Fruit fly (Drosophila melanogaster) whole organism, prepupa: ENCODE data around the gene CG6431.
A peak's percentile ranks its signal among the peaks of the same experiment; 100 is the strongest.

Experiments used
- CG10631 ChIP-seq: fragments of 200-800 bp; sonication (Bioruptor generic); optimal IDR thresholded peaks from 2 replicates; lab custom pipeline; 2016; ENCODE audit warnings: missing biosample characterization, missing genetic modification characterization
- CG10669 ChIP-seq: fragments of 200-800 bp; sonication (Bioruptor generic); optimal IDR thresholded peaks from 3 replicates; lab custom pipeline; 2018; ENCODE audit warnings: missing biosample characterization, mild to moderate bottlenecking, missing genetic modification characterization, moderate library complexity
- CG11294 ChIP-seq: fragments of 200-800 bp; sonication (Bioruptor generic); IDR thresholded peaks from 2 replicates; pipeline ENCODE4 v1.3.6; 2022; ENCODE audit warnings: missing biosample characterization, missing genetic modification characterization
- CG11762 ChIP-seq: fragments of 200-800 bp; sonication (Bioruptor generic); optimal IDR thresholded peaks from 3 replicates; lab custom pipeline; 2016; ENCODE audit warnings: missing biosample characterization, missing genetic modification characterization; ENCODE audit not compliant: insufficient read depth
- CG11902 ChIP-seq: fragments of 200-800 bp; sonication (Bioruptor generic); optimal IDR thresholded peaks from 3 replicates; lab custom pipeline; 2016; ENCODE audit warnings: missing biosample characterization, missing genetic modification characterization
- CG15336 ChIP-seq: fragments of 200-800 bp; sonication (Bioruptor generic); IDR thresholded peaks from 2 replicates; pipeline ENCODE4 v1.3.6; 2022; ENCODE audit warnings: missing biosample characterization, missing genetic modification characterization
- CG16779 ChIP-seq: fragments of 200-800 bp; sonication (Bioruptor generic); optimal IDR thresholded peaks from 3 replicates; lab custom pipeline; 2017; ENCODE audit warnings: missing biosample characterization, mild to moderate bottlenecking, missing genetic modification characterization
- CG3032 ChIP-seq: fragments of 200-800 bp; optimal IDR thresholded peaks from 2 replicates; lab custom pipeline; 2019; ENCODE audit warnings: missing biosample characterization, mild to moderate bottlenecking, missing genetic modification characterization, moderate library complexity
- CG31627 ChIP-seq: fragments of 200-800 bp; sonication (Bioruptor generic); optimal IDR thresholded peaks from 3 replicates; lab custom pipeline; 2016; ENCODE audit warnings: missing biosample characterization, missing genetic modification characterization
- CG32006 ChIP-seq: fragments of 200-800 bp; sonication (Bioruptor generic); optimal IDR thresholded peaks from 3 replicates; lab custom pipeline; 2017; ENCODE audit warnings: missing biosample characterization, mild to moderate bottlenecking, missing genetic modification characterization
- CG34406 ChIP-seq: fragments of 200-800 bp; sonication (Bioruptor generic); optimal IDR thresholded peaks from 3 replicates; lab custom pipeline; 2016; ENCODE audit warnings: missing biosample characterization, missing genetic modification characterization
- CG3919 ChIP-seq: fragments of 200-800 bp; sonication (Bioruptor generic); optimal IDR thresholded peaks from 3 replicates; lab custom pipeline; 2016; ENCODE audit warnings: missing biosample characterization, missing genetic modification characterization
- CG4318 ChIP-seq: fragments of 200-800 bp; sonication (Bioruptor generic); optimal IDR thresholded peaks from 3 replicates; lab custom pipeline; 2017; ENCODE audit warnings: missing biosample characterization, mild to moderate bottlenecking, missing genetic modification characterization
- CG6163 ChIP-seq: fragments of 200-800 bp; sonication (Bioruptor generic); IDR thresholded peaks from 3 replicates; pipeline ENCODE4 v1.3.6; 2022; ENCODE audit warnings: missing biosample characterization, missing genetic modification characterization
- CG6276 ChIP-seq: fragments of 200-800 bp; sonication (Bioruptor generic); optimal IDR thresholded peaks from 2 replicates; lab custom pipeline; 2017; ENCODE audit warnings: missing biosample characterization, mild to moderate bottlenecking, missing genetic modification characterization
- CG6792 ChIP-seq: fragments of 200-800 bp; sonication (Bioruptor generic); optimal IDR thresholded peaks from 3 replicates; lab custom pipeline; 2016; ENCODE audit warnings: missing biosample characterization, missing genetic modification characterization
- CG6808 ChIP-seq: fragments of 200-800 bp; sonication (Bioruptor generic); optimal IDR thresholded peaks from 3 replicates; lab custom pipeline; 2017; ENCODE audit warnings: missing biosample characterization, missing genetic modification characterization, mild to moderate bottlenecking, moderate library complexity, missing genetic modification reagents
- CG6854 ChIP-seq: fragments of 200-800 bp; sonication (Bioruptor generic); optimal IDR thresholded peaks from 2 replicates; lab custom pipeline; 2017; ENCODE audit warnings: missing biosample characterization, mild to moderate bottlenecking, missing genetic modification characterization
- CG7368 ChIP-seq: fragments of 200-800 bp; sonication (Bioruptor generic); optimal IDR thresholded peaks from 3 replicates; lab custom pipeline; 2016; ENCODE audit warnings: missing biosample characterization, missing genetic modification characterization
- CG8119 ChIP-seq: fragments of 200-800 bp; sonication (Bioruptor generic); IDR thresholded peaks from 3 replicates; pipeline ENCODE4 v1.3.6; 2022; ENCODE audit warnings: missing biosample characterization, missing genetic modification characterization
- CG8319 ChIP-seq: fragments of 200-800 bp; sonication (Bioruptor generic); optimal IDR thresholded peaks from 3 replicates; lab custom pipeline; 2016; ENCODE audit warnings: missing biosample characterization, missing genetic modification characterization
- CG8632 ChIP-seq: fragments of 200-800 bp; sonication (Bioruptor generic); optimal IDR thresholded peaks from 3 replicates; lab custom pipeline; 2016; ENCODE audit warnings: missing biosample characterization, missing genetic modification characterization
- Eip78C ChIP-seq: fragments of 200-800 bp; sonication (Bioruptor generic); peaks from one replicate; lab custom pipeline; 2016; ENCODE audit warnings: missing biosample characterization, missing genetic modification characterization
- Ets96B ChIP-seq: fragments of 200-800 bp; optimal IDR thresholded peaks from 2 replicates; lab custom pipeline; 2019; ENCODE audit warnings: missing biosample characterization, mild to moderate bottlenecking, missing genetic modification characterization, moderate library complexity
- Gug ChIP-seq: fragments of 200-800 bp; sonication (Bioruptor generic); IDR thresholded peaks from 2 replicates; pipeline ENCODE4 v1.3.6; 2022; ENCODE audit warnings: missing biosample characterization, missing genetic modification characterization
- Hr38 ChIP-seq: sonication (Bioruptor generic); optimal IDR thresholded peaks from 2 replicates; lab custom pipeline; 2016; ENCODE audit warnings: missing biosample characterization, missing genetic modification characterization
- Hr39 ChIP-seq: fragments of 200-800 bp; sonication (Bioruptor generic); optimal IDR thresholded peaks from 2 replicates; lab custom pipeline; 2016; ENCODE audit warnings: missing biosample characterization, missing genetic modification characterization
- Hr4 ChIP-seq: fragments of 200-800 bp; sonication (Bioruptor generic); optimal IDR thresholded peaks from 3 replicates; lab custom pipeline; 2016; ENCODE audit warnings: missing biosample characterization, missing genetic modification characterization
- Lpt ChIP-seq: fragments of 200-800 bp; sonication (Bioruptor generic); optimal IDR thresholded peaks from 3 replicates; lab custom pipeline; 2016; ENCODE audit warnings: missing biosample characterization, missing genetic modification characterization
- Met ChIP-seq: fragments of 200-800 bp; sonication (Bioruptor generic); optimal IDR thresholded peaks from 3 replicates; lab custom pipeline; 2016; ENCODE audit warnings: missing biosample characterization, missing genetic modification characterization
- OdsH ChIP-seq: fragments of 200-800 bp; sonication (Bioruptor generic); optimal IDR thresholded peaks from 3 replicates; lab custom pipeline; 2016; ENCODE audit warnings: missing biosample characterization, missing genetic modification characterization
- achi ChIP-seq: fragments of 200-800 bp; sonication (Bioruptor generic); optimal IDR thresholded peaks from 3 replicates; lab custom pipeline; 2016; ENCODE audit warnings: missing biosample characterization, missing genetic modification characterization
- cyc ChIP-seq: fragments of 200-800 bp; sonication (Bioruptor generic); optimal IDR thresholded peaks from 3 replicates; lab custom pipeline; 2016; ENCODE audit warnings: missing biosample characterization, missing genetic modification characterization
- dac ChIP-seq: fragments of 200-800 bp; sonication (Bioruptor generic); optimal IDR thresholded peaks from 2 replicates; lab custom pipeline; 2017; ENCODE audit warnings: missing biosample characterization, mild to moderate bottlenecking, missing genetic modification characterization
- dsx ChIP-seq: fragments of 200-800 bp; optimal IDR thresholded peaks from 3 replicates; lab custom pipeline; 2019; ENCODE audit warnings: missing biosample characterization, mild to moderate bottlenecking, missing genetic modification characterization, moderate library complexity; ENCODE audit not compliant: poor library complexity, severe bottlenecking
- eg ChIP-seq: fragments of 200-800 bp; sonication (Bioruptor generic); IDR thresholded peaks from 3 replicates; pipeline ENCODE4 v1.3.6; 2022; ENCODE audit warnings: missing biosample characterization, missing genetic modification characterization
- esn ChIP-seq: fragments of 200-800 bp; sonication (Bioruptor generic); optimal IDR thresholded peaks from 2 replicates; lab custom pipeline; 2016; ENCODE audit warnings: missing biosample characterization, mild to moderate bottlenecking, missing genetic modification characterization, moderate library complexity
- fkh ChIP-seq: fragments of 200-800 bp; sonication (Bioruptor generic); optimal IDR thresholded peaks from 3 replicates; lab custom pipeline; 2017; ENCODE audit warnings: missing biosample characterization, mild to moderate bottlenecking, missing genetic modification characterization, moderate library complexity
- lz ChIP-seq: fragments of 200-800 bp; sonication (Bioruptor generic); optimal IDR thresholded peaks from 3 replicates; lab custom pipeline; 2016; ENCODE audit warnings: missing biosample characterization, missing genetic modification characterization
- pdm3 ChIP-seq: fragments of 200-800 bp; sonication (Bioruptor generic); optimal IDR thresholded peaks from 3 replicates; lab custom pipeline; 2016; ENCODE audit warnings: missing biosample characterization, missing genetic modification characterization
- spab ChIP-seq: fragments of 200-800 bp; sonication (Bioruptor generic); optimal IDR thresholded peaks from 2 replicates; lab custom pipeline; 2017; ENCODE audit warnings: missing biosample characterization, mild to moderate bottlenecking, missing genetic modification characterization, missing genetic modification reagents
- ss ChIP-seq, 2 experiments: fragments of 200-800 bp; sonication (Bioruptor generic); optimal IDR thresholded peaks; 2 replicates in 1 of 2; 3 replicates in 1 of 2; lab custom pipeline; 2017 to 2018; ENCODE audit warnings: mild to moderate bottlenecking in 2 of 2, missing biosample characterization in 2 of 2, missing genetic modification characterization in 2 of 2, moderate library complexity in 1 of 2
- topi ChIP-seq: fragments of 200-800 bp; sonication (Bioruptor generic); optimal IDR thresholded peaks from 3 replicates; lab custom pipeline; 2016; ENCODE audit warnings: missing biosample characterization, missing genetic modification characterization
- vri ChIP-seq: fragments of 200-800 bp; sonication (Bioruptor generic); optimal IDR thresholded peaks from 3 replicates; lab custom pipeline; 2016; ENCODE audit warnings: missing biosample characterization, mild to moderate bottlenecking, missing genetic modification characterization

The CG6431 gene

dm6 chr2L:10736993-10737756, 13.2 kb downstream of the CG6431 start, which contains the start of the genes Vha16-5 and CG12299 (continued):
- TF ChIP-seq pdm3 (GFP tag; lab: Kevin White, UChicago) (no peak), CG11762 (GFP tag; lab: Kevin White, UChicago) (no peak), cyc (GFP tag; lab: Kevin White, UChicago) (peak; percentile 70), CG8632 (GFP tag; lab: Kevin White, UChicago) (no peak), CG11902 (GFP tag; lab: Kevin White, UChicago) (peak; percentile 32), CG6854 (no peak), CG6808 (no peak), Hr4 (GFP tag; lab: Kevin White, UChicago) (peak; percentile 78), CG11294 (GFP tag; lab: Robert Waterston, UW) (peak; percentile 21; the same call in 1 of the 2 replicates), eg (peak; percentile 67), CG6163 (GFP tag; lab: Robert Waterston, UW) (peak; percentile 79), Eip78C (GFP tag; lab: Kevin White, UChicago) (peak; percentile 85), CG32006 (GFP tag; lab: Kevin White, UChicago) (no peak), esn (GFP tag; lab: Kevin White, UChicago) (peak; percentile 82), topi (GFP tag; lab: Kevin White, UChicago) (no peak), CG4318 (no peak), CG31627 (GFP tag; lab: Kevin White, UChicago) (peak; percentile 78)

- TF ChIP-seq fkh (no peak), Lpt (GFP tag; lab: Kevin White, UChicago) (no peak), CG3919 (no peak), ss (GFP tag; optimal IDR thresholded peaks at IDR 0.05; lab: Kevin White, UChicago) (no peak), Gug (GFP tag; lab: Robert Waterston, UW) (no peak), esn (GFP tag; lab: Kevin White, UChicago) (no peak), dac (GFP tag; lab: Kevin White, UChicago) (no peak), OdsH (no peak), CG34406 (GFP tag; lab: Kevin White, UChicago) (no peak), spab (GFP tag; lab: Kevin White, UChicago) (no peak), dsx (GFP tag; lab: Kevin White, UChicago) (no peak), CG6854 (no peak), CG16779 (tag; lab: Kevin White, UChicago) (no peak), CG7368 (GFP tag; lab: Kevin White, UChicago) (no peak), CG10669 (no peak), Hr39 (GFP tag; lab: Kevin White, UChicago) (no peak), cyc (GFP tag; lab: Kevin White, UChicago) (no peak), Met (GFP tag; lab: Kevin White, UChicago) (no peak), CG6276 (GFP tag; lab: Kevin White, UChicago) (no peak)
Measured at dm6 chr2L:10743714-10744113, 19.7 kb downstream of the CG6431 start, which contains the start of gene CG6729. TSS of gene CG6729 (minus strand) at chr2L:10743935.

dm6 chr2L:10748218-10748617, 24.2 kb downstream of the CG6431 start:
- TF ChIP-seq CG8319 (GFP tag; lab: Kevin White, UChicago) (no peak), CG10669 (no peak), lz (GFP tag; lab: Kevin White, UChicago) (peak; percentile 7), CG6808 (no peak), eg (peak; percentile 80), CG6163 (GFP tag; lab: Robert Waterston, UW) (peak; percentile 65; the same call in 1 of the 3 replicates), CG8632 (GFP tag; lab: Kevin White, UChicago) (no peak), Hr38 (GFP tag; lab: Kevin White, UChicago) (no peak), Hr39 (GFP tag; lab: Kevin White, UChicago) (peak; percentile 10), CG15336 (GFP tag; lab: Robert Waterston, UW) (peak; percentile 76), CG32006 (GFP tag; lab: Kevin White, UChicago) (peak; percentile 62), CG11294 (GFP tag; lab: Robert Waterston, UW) (0 out of 2 replicates have a peak, but pooled peaks have one; percentile 9), achi (no peak), CG3919 (peak; percentile 48), CG3032 (no peak), spab (GFP tag; lab: Kevin White, UChicago) (no peak), CG6276 (GFP tag; lab: Kevin White, UChicago) (peak; percentile 47), cyc (GFP tag; lab: Kevin White, UChicago) (peak; percentile 21), Ets96B (tag; lab: Kevin White, UChicago) (no peak), Eip78C (GFP tag; lab: Kevin White, UChicago) (peak; percentile 80), CG8119 (GFP tag; lab: Robert Waterston, UW) (peak; percentile 60; the same call in 2 of the 3 replicates), Lpt (GFP tag; lab: Kevin White, UChicago) (peak; percentile 35), CG6792 (no peak), vri (GFP tag; lab: Kevin White, UChicago) (no peak), CG10631 (GFP tag; lab: Kevin White, UChicago) (no peak), Gug (GFP tag; lab: Robert Waterston, UW) (peak; percentile 39), CG11762 (GFP tag; lab: Kevin White, UChicago) (peak; percentile 22), CG6854 (no peak)
